Worm (Caenorhabditis elegans): Measurements from ENCODE around the gene eif-2D.

ce11 chrII:5688959-5689358, 2.6 kb upstream of the eif-2D start, which contains the start of gene C25H3.11:
- no peak for TF ChIP-seq ztf-23 (GFP tag; IDR thresholded peaks at IDR 0.05)
- no peak for TF ChIP-seq ztf-29 (GFP tag; IDR thresholded peaks at IDR 0.05)
- TF ChIP-seq T22C8.4 (GFP tag; IDR thresholded peaks at IDR 0.05) = no peak
- no peak for TF ChIP-seq ref-1 (GFP tag; conservative IDR thresholded peaks at IDR 0.05)
